Worm (Caenorhabditis elegans) whole organism, L1 larva: ENCODE measurements around the gene T23G7.3.

Experiments
- elt-3 ChIP-seq, 6 experiments: fragments of 150-350 bp in 1 of 6; sonication (generic microtip); optimal IDR thresholded peaks; 2 replicates each; lab custom pipeline; 2017 to 2018; ENCODE audit warnings: missing biosample characterization in 6 of 6, missing genetic modification characterization in 6 of 6, inconsistent platforms in 1 of 6
- sox-4 ChIP-seq: sonication (generic microtip); optimal IDR thresholded peaks from 2 replicates; lab custom pipeline; 2016; ENCODE audit warnings: missing genetic modification characterization, missing compliant biosample characterization

DNA sequence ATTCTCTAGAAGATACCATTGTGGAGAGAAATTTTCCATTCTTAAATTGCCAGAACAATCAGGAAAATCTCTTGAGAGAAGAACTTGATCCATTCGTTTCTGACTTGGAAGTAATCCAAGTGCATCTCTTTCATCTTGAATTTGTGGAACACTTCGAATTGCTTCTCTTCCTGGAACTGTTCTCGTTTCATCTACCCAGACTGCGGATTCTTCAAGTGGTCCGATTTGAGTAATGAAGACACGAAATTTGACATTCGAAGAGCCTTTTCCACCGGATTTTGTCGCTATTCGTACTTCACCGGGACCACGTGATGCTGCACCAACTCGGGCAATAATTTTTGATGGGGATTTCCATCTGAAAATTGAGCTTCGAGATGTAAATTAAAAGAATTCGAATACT, 8.9 kb upstream of the T23G7.3 start:
- TF ChIP-seq elt-3 (tag; optimal IDR thresholded peaks at IDR 0.05; lab: Kevin White, UChicago) (no peak), sox-4 (tag; lab: Kevin White, UChicago) (no peak)
